Worm (Caenorhabditis elegans) whole organism, L4 larva: ENCODE data around the gene mab-3.

Source experiments
- D1046.2 ChIP-seq: fragments of 200-800 bp; sonication (Bioruptor generic); IDR thresholded peaks from 2 replicates; pipeline ENCODE4 v1.3.6; 2022; ENCODE audit warnings: missing genetic modification characterization, missing compliant biosample characterization
- F37D6.2 ChIP-seq: sonication (generic microtip); optimal IDR thresholded peaks from 2 replicates; lab custom pipeline; 2016; ENCODE audit warnings: mild to moderate bottlenecking, missing genetic modification characterization, missing compliant biosample characterization
- T26A8.4 ChIP-seq: fragments of 200-800 bp; sonication (Bioruptor generic); IDR thresholded peaks from 2 replicates; pipeline ENCODE4 v1.3.6; 2022; ENCODE audit warnings: missing genetic modification characterization, missing compliant biosample characterization
- Y105C5A.15 ChIP-seq: fragments of 200-800 bp; sonication (Bioruptor generic); IDR thresholded peaks from 2 replicates; pipeline ENCODE4 v1.3.6; 2022; ENCODE audit warnings: missing genetic modification characterization, missing compliant biosample characterization
- Y5F2A.4 ChIP-seq: fragments of 200-800 bp; sonication (Bioruptor generic); optimal IDR thresholded peaks from 2 replicates; lab custom pipeline; 2018; ENCODE audit warnings: mild to moderate bottlenecking, missing genetic modification characterization, missing compliant biosample characterization
- ZK337.2 ChIP-seq: fragments of 200-800 bp; sonication (Bioruptor generic); IDR thresholded peaks from 2 replicates; pipeline ENCODE4 v1.3.6; 2022; ENCODE audit warnings: missing genetic modification reagents, missing genetic modification characterization, missing compliant biosample characterization
- aha-1 ChIP-seq: fragments of 150-350 bp; peaks from one replicate; lab custom pipeline; 2014; ENCODE audit warnings: missing biosample characterization, missing genetic modification characterization
- aly-2 ChIP-seq: sonication (generic microtip); optimal IDR thresholded peaks from 2 replicates; lab custom pipeline; 2018; ENCODE audit warnings: missing biosample characterization, missing genetic modification characterization
- ceh-20 ChIP-seq: fragments of 200-800 bp; sonication (Bioruptor generic); IDR thresholded peaks from 2 replicates; pipeline ENCODE4 v1.3.6; 2022; ENCODE audit warnings: missing genetic modification reagents, missing genetic modification characterization, missing compliant biosample characterization
- ceh-28 ChIP-seq: fragments of 150-350 bp; optimal IDR thresholded peaks from 2 replicates; lab custom pipeline; 2014; ENCODE audit warnings: missing biosample characterization, missing genetic modification reagents, missing genetic modification characterization
- ceh-44 ChIP-seq: fragments of 200-800 bp; sonication (Bioruptor generic); IDR thresholded peaks from 2 replicates; pipeline ENCODE4 v1.3.6; 2022; ENCODE audit warnings: missing genetic modification reagents, missing genetic modification characterization, missing compliant biosample characterization
- ceh-62 ChIP-seq: sonication (generic microtip); optimal IDR thresholded peaks from 2 replicates; lab custom pipeline; 2017; ENCODE audit warnings: missing biosample characterization, missing genetic modification characterization
- ceh-82 ChIP-seq: sonication (generic microtip); optimal IDR thresholded peaks from 2 replicates; lab custom pipeline; 2017; ENCODE audit warnings: missing biosample characterization, missing genetic modification characterization
- ctbp-1 ChIP-seq: fragments of 200-800 bp; sonication (Bioruptor generic); IDR thresholded peaks from 2 replicates; pipeline ENCODE4 v1.3.6; 2022; ENCODE audit warnings: missing genetic modification reagents, missing genetic modification characterization, missing compliant biosample characterization
- daf-8 ChIP-seq: fragments of 200-800 bp; sonication (Bioruptor generic); IDR thresholded peaks from 2 replicates; pipeline ENCODE4 v1.3.6; 2022; ENCODE audit warnings: missing genetic modification characterization, missing compliant biosample characterization
- dmd-6 ChIP-seq: fragments of 200-800 bp; sonication (Bioruptor generic); IDR thresholded peaks from 2 replicates; pipeline ENCODE4 v1.3.6; 2022; ENCODE audit warnings: missing genetic modification reagents, missing genetic modification characterization, missing compliant biosample characterization
- fkh-10 ChIP-seq: fragments of 150-350 bp; optimal IDR thresholded peaks from 2 replicates; lab custom pipeline; 2014; ENCODE audit warnings: missing biosample characterization, missing genetic modification reagents, missing genetic modification characterization
- fos-1 ChIP-seq: fragments of 150-350 bp; optimal IDR thresholded peaks from 2 replicates; lab custom pipeline; 2014; ENCODE audit warnings: missing biosample characterization, missing genetic modification characterization
- gei-8 ChIP-seq: fragments of 200-800 bp; sonication (Bioruptor generic); optimal IDR thresholded peaks from 2 replicates; lab custom pipeline; 2018; ENCODE audit warnings: mild to moderate bottlenecking, missing genetic modification characterization, missing compliant biosample characterization
- hlh-30 ChIP-seq: sonication (generic microtip); optimal IDR thresholded peaks from 2 replicates; lab custom pipeline; 2017; ENCODE audit warnings: antibody characterized with exemption, mild to moderate bottlenecking, missing genetic modification characterization, missing compliant biosample characterization; ENCODE audit not compliant: insufficient read depth
- hmg-1.1 ChIP-seq: fragments of 200-800 bp; sonication (Bioruptor generic); IDR thresholded peaks from 2 replicates; pipeline ENCODE4 v1.3.6; 2022; ENCODE audit warnings: missing genetic modification reagents, missing genetic modification characterization, missing compliant biosample characterization
- lin-1 ChIP-seq: fragments of 200-800 bp; sonication (Bioruptor generic); IDR thresholded peaks from 2 replicates; pipeline ENCODE4 v1.3.6; 2022; ENCODE audit warnings: missing genetic modification reagents, missing genetic modification characterization, missing compliant biosample characterization
- lin-13 ChIP-seq: fragments of 150-350 bp; optimal IDR thresholded peaks from 2 replicates; lab custom pipeline; 2014; ENCODE audit warnings: missing biosample characterization, missing genetic modification reagents, missing genetic modification characterization
- lin-15B ChIP-seq: fragments of 150-350 bp; sonication (generic microtip); optimal IDR thresholded peaks from 3 replicates; lab custom pipeline; 2014; ENCODE audit warnings: missing biosample characterization, missing genetic modification characterization
- mdl-1 ChIP-seq, 2 experiments: fragments of 150-350 bp in 1 of 2; sonication (generic microtip) in 1 of 2; optimal IDR thresholded peaks; 2 replicates each; lab custom pipeline; 2014 to 2017; ENCODE audit warnings: missing biosample characterization in 2 of 2, missing genetic modification characterization in 2 of 2
- mxl-2 ChIP-seq: fragments of 200-800 bp; sonication (Bioruptor generic); conservative IDR thresholded peaks from 2 replicates; pipeline ENCODE4 v1.3.6; 2022; ENCODE audit warnings: missing genetic modification reagents, missing genetic modification characterization, missing compliant biosample characterization
- nhr-11 ChIP-seq: fragments of 150-350 bp; optimal IDR thresholded peaks from 2 replicates; lab custom pipeline; 2014; ENCODE audit warnings: missing biosample characterization, missing genetic modification characterization
- nhr-111 ChIP-seq: fragments of 200-800 bp; sonication (Bioruptor generic); optimal IDR thresholded peaks from 2 replicates; lab custom pipeline; 2018; ENCODE audit warnings: mild to moderate bottlenecking, missing genetic modification characterization, missing compliant biosample characterization
- nhr-237 ChIP-seq: sonication (generic microtip); optimal IDR thresholded peaks from 2 replicates; lab custom pipeline; 2017; ENCODE audit warnings: missing biosample characterization, missing genetic modification characterization
- nhr-48 ChIP-seq: sonication (generic microtip); optimal IDR thresholded peaks from 2 replicates; lab custom pipeline; 2016; ENCODE audit warnings: mild to moderate bottlenecking, missing genetic modification characterization, missing compliant biosample characterization
- nhr-6 ChIP-seq: fragments of 150-350 bp; optimal IDR thresholded peaks from 2 replicates; lab custom pipeline; 2014; ENCODE audit warnings: missing biosample characterization, missing genetic modification characterization
- pha-4 ChIP-seq, 2 experiments: fragments of 150-350 bp in 1 of 2; fragments of 200-800 bp in 1 of 2; sonication (Bioruptor generic) in 1 of 2; IDR thresholded peaks in 1 of 2; optimal IDR thresholded peaks in 1 of 2; 2 replicates each; pipeline versions ENCODE4 v1.3.6 to Lab custom; 2014 to 2022; ENCODE audit warnings: missing genetic modification characterization in 2 of 2, missing genetic modification reagents in 2 of 2, missing biosample characterization in 1 of 2, missing compliant biosample characterization in 1 of 2
- php-3 ChIP-seq: fragments of 200-800 bp; sonication (Bioruptor generic); IDR thresholded peaks from 2 replicates; pipeline ENCODE4 v1.3.6; 2022; ENCODE audit warnings: missing genetic modification reagents, missing genetic modification characterization, missing compliant biosample characterization
- rbr-2 ChIP-seq: sonication (generic microtip); optimal IDR thresholded peaks from 2 replicates; lab custom pipeline; 2016; ENCODE audit warnings: missing genotype, missing genetic modification characterization, missing compliant biosample characterization
- snpc-1.2 ChIP-seq: fragments of 200-800 bp; sonication (Bioruptor generic); IDR thresholded peaks from 2 replicates; pipeline ENCODE4 v1.3.6; 2022; ENCODE audit warnings: missing genetic modification reagents, missing genetic modification characterization, missing compliant biosample characterization
- spr-1 ChIP-seq: sonication (generic microtip); optimal IDR thresholded peaks from 2 replicates; lab custom pipeline; 2016; ENCODE audit warnings: mild to moderate bottlenecking, missing genetic modification characterization, missing compliant biosample characterization
- tag-97 ChIP-seq: fragments of 200-800 bp; sonication (Bioruptor generic); IDR thresholded peaks from 2 replicates; pipeline ENCODE4 v1.3.6; 2022; ENCODE audit warnings: missing genetic modification characterization, missing compliant biosample characterization
- tra-1 ChIP-seq: fragments of 200-800 bp; sonication (Bioruptor generic); IDR thresholded peaks from 2 replicates; pipeline ENCODE4 v1.3.6; 2022; ENCODE audit warnings: missing genetic modification reagents, missing genetic modification characterization, missing compliant biosample characterization
- unc-130 ChIP-seq: sonication (generic microtip); optimal IDR thresholded peaks from 2 replicates; lab custom pipeline; 2016; ENCODE audit warnings: missing genetic modification reagents, missing genetic modification characterization, missing compliant biosample characterization
- unc-39 ChIP-seq: sonication (generic microtip); optimal IDR thresholded peaks from 2 replicates; lab custom pipeline; 2017; ENCODE audit warnings: missing biosample characterization, missing genetic modification characterization
- vab-7 ChIP-seq: fragments of 200-800 bp; sonication (Bioruptor generic); IDR thresholded peaks from 2 replicates; pipeline ENCODE4 v1.3.6; 2022; ENCODE audit warnings: missing genetic modification reagents, missing genetic modification characterization, missing compliant biosample characterization
- zfp-3 ChIP-seq: fragments of 200-800 bp; sonication (Bioruptor generic); conservative IDR thresholded peaks from 2 replicates; pipeline ENCODE4 v1.3.6; 2022; ENCODE audit warnings: missing genetic modification reagents, missing genetic modification characterization, missing compliant biosample characterization
- zip-2 ChIP-seq: fragments of 150-350 bp; optimal IDR thresholded peaks from 2 replicates; lab custom pipeline; 2014; ENCODE audit warnings: missing biosample characterization, missing genetic modification characterization
- ztf-11 ChIP-seq: fragments of 150-350 bp; optimal IDR thresholded peaks from 2 replicates; lab custom pipeline; 2014; ENCODE audit warnings: missing biosample characterization, missing genetic modification characterization
- ztf-7 ChIP-seq: fragments of 150-350 bp; optimal IDR thresholded peaks from 2 replicates; lab custom pipeline; 2014; ENCODE audit warnings: missing biosample characterization, missing genetic modification characterization

Gene mab-3

ce11 chrII:9769797-9770520 lies 38.0 kb downstream of the mab-3 start, which contains the start of gene aqp-10 (continued):
- no peak for TF ChIP-seq aly-2 (tag; lab: Kevin White, UChicago)
- peak; percentile 85 for TF ChIP-seq hlh-30
- no peak for TF ChIP-seq lin-13 (GFP tag; lab: Kevin White, UChicago)
- 0 out of 2 replicates have a peak, but pooled peaks have one; percentile 35 for TF ChIP-seq zfp-3 (GFP tag; lab: Robert Waterston, UW)
- 0 out of 2 replicates have a peak, but pooled peaks have one; percentile 10 for TF ChIP-seq lin-1 (GFP tag; lab: Robert Waterston, UW)

- TF ChIP-seq nhr-11 (tag; lab: Kevin White, UChicago) (peak; percentile 12), ceh-82 (tag; lab: Kevin White, UChicago) (no peak)
These were observed 42.1 kb downstream of the mab-3 start, which contains the start of gene ZK1321.4 for ce11 chrII:9773892-9774581. TSS of gene ZK1321.4 (minus strand) at chrII:9773942.

- TF ChIP-seq fos-1 (tag; lab: Kevin White, UChicago) (no peak), nhr-6 (tag; lab: Kevin White, UChicago) (peak; percentile 18), ctbp-1 (GFP tag; lab: Robert Waterston, UW) (peak; percentile 78), mdl-1 (tag; optimal IDR thresholded peaks at IDR 0.05; lab: Kevin White, UChicago) (no peak), gei-8 (GFP tag; lab: Kevin White, UChicago) (peak; percentile 74), snpc-1.2 (GFP tag; lab: Robert Waterston, UW) (peak; percentile 87), nhr-111 (GFP tag; lab: Kevin White, UChicago) (peak; percentile 29), rbr-2 (peak; percentile 82), ceh-28 (no peak), daf-8 (no peak), Y105C5A.15 (peak; percentile 91), zip-2 (tag; lab: Kevin White, UChicago) (peak; percentile 20), unc-39 (tag; lab: Kevin White, UChicago) (no peak), dmd-6 (GFP tag; lab: Robert Waterston, UW) (peak; percentile 67), nhr-48 (tag; lab: Kevin White, UChicago) (peak; percentile 32), ceh-20 (GFP tag; lab: Robert Waterston, UW) (peak; percentile 81), hmg-1.1 (GFP tag; lab: Robert Waterston, UW) (peak; percentile 89), ceh-44 (peak; percentile 87; the same call in 1 of the 2 replicates), ceh-82 (tag; lab: Kevin White, UChicago) (no peak), spr-1 (peak; percentile 72), ZK337.2 (GFP tag; lab: Robert Waterston, UW) (peak; percentile 55; the same call in 1 of the 2 replicates), Y5F2A.4 (GFP tag; lab: Kevin White, UChicago) (peak; percentile 76), unc-130 (GFP tag; lab: Kevin White, UChicago) (peak; percentile 74), fkh-10 (GFP tag; lab: Kevin White, UChicago) (no peak), vab-7 (peak; percentile 91), F37D6.2 (peak; percentile 51), ztf-11 (no peak), ceh-62 (tag; lab: Kevin White, UChicago) (no peak), php-3 (GFP tag; lab: Robert Waterston, UW) (no peak; the same call in none of the 2 replicates), tag-97 (GFP tag; lab: Robert Waterston, UW) (no peak), aha-1 (tag; lab: Kevin White, UChicago) (peak; percentile 98), pha-4 (GFP tag; IDR thresholded peaks at IDR 0.05; lab: Robert Waterston, UW) (peak; percentile 86), pha-4 (tag; optimal IDR thresholded peaks at IDR 0.05; lab: Kevin White, UChicago) (no peak), D1046.2 (GFP tag; lab: Robert Waterston, UW) (peak; percentile 86; the same call in 1 of the 2 replicates), mxl-2 (GFP tag; lab: Robert Waterston, UW) (0 out of 2 replicates have a peak, but pooled peaks have one; percentile 25), ztf-7 (peak; percentile 33), nhr-237 (no peak), T26A8.4 (GFP tag; lab: Robert Waterston, UW) (peak; percentile 81), tra-1 (GFP tag; lab: Robert Waterston, UW) (peak; percentile 85), lin-15B (tag; lab: Kevin White, UChicago) (no peak)
These were observed 42.7 kb downstream of the mab-3 start for ce11 chrII:9774653-9775052.
